Worm (Caenorhabditis elegans): ENCODE results near the gene F26H11.4.

ce11 chrII:14437116-14437515, 28.7 kb downstream of the F26H11.4 start:
- TF ChIP-seq sea-1 (GFP tag; conservative IDR thresholded peaks at IDR 0.05): no peak
- no peak for TF ChIP-seq ama-1 (optimal IDR thresholded peaks at IDR 0.05)
- TF ChIP-seq ceh-13 (GFP tag; optimal IDR thresholded peaks at IDR 0.05): no peak
- TF ChIP-seq tbx-37 (GFP tag; conservative IDR thresholded peaks at IDR 0.05): no peak
- TF ChIP-seq aly-1 (tag; optimal IDR thresholded peaks at IDR 0.05): no peak
- TF ChIP-seq tra-4 (tag; optimal IDR thresholded peaks at IDR 0.05): no peak
- no peak for TF ChIP-seq tbx-11 (GFP tag; IDR thresholded peaks at IDR 0.05)
- TF ChIP-seq flt-1 (GFP tag; IDR thresholded peaks at IDR 0.05): no peak
- no peak for TF ChIP-seq hnd-1 (tag; optimal IDR thresholded peaks at IDR 0.05)
- no peak for TF ChIP-seq hmg-4 (GFP tag; optimal IDR thresholded peaks at IDR 0.05)
- TF ChIP-seq ceh-36 (tag; optimal IDR thresholded peaks at IDR 0.05): peak; percentile 93
- no peak for TF ChIP-seq B0310.2 (tag; optimal IDR thresholded peaks at IDR 0.05)
- no peak for TF ChIP-seq ets-7 (tag; optimal IDR thresholded peaks at IDR 0.05)
- no peak for TF ChIP-seq F13C5.2 (tag; optimal IDR thresholded peaks at IDR 0.05)

Data from whole organism, early embryonic.